Fruit fly (Drosophila melanogaster) whole organism, embryonic: ENCODE data around the gene Fign.

Experiments
- ATbp ChIP-seq: fragments of 200-800 bp; sonication (Bioruptor generic); optimal IDR thresholded peaks from 2 replicates; lab custom pipeline; 2017; ENCODE audit warnings: missing biosample characterization, mild to moderate bottlenecking, missing genetic modification characterization, missing genetic modification reagents
- Aef1 ChIP-seq: fragments of 200-800 bp; sonication (Bioruptor generic); IDR thresholded peaks from 3 replicates; pipeline ENCODE4 v1.3.6; 2022; ENCODE audit warnings: missing biosample characterization, missing genetic modification characterization
- Antp ChIP-seq: fragments of 200-800 bp; sonication (Bioruptor generic); optimal IDR thresholded peaks from 3 replicates; lab custom pipeline; 2016; ENCODE audit warnings: missing biosample characterization, missing genetic modification characterization
- Asciz ChIP-seq: fragments of 200-800 bp; sonication (Bioruptor generic); optimal IDR thresholded peaks from 2 replicates; lab custom pipeline; 2017; ENCODE audit warnings: missing biosample characterization, mild to moderate bottlenecking, missing genetic modification characterization, missing genetic modification reagents
- CG12071 ChIP-seq: fragments of 200-800 bp; sonication (Bioruptor generic); optimal IDR thresholded peaks from 3 replicates; lab custom pipeline; 2018; ENCODE audit warnings: missing biosample characterization, mild to moderate bottlenecking, missing genetic modification characterization
- CG2129 ChIP-seq: fragments of 200-800 bp; sonication (Bioruptor generic); IDR thresholded peaks from 2 replicates; pipeline ENCODE4 v1.3.6; 2022; ENCODE audit warnings: missing biosample characterization, missing genetic modification characterization; ENCODE audit not compliant: partially characterized antibody
- CG2678 ChIP-seq: fragments of 200-800 bp; sonication (Bioruptor generic); optimal IDR thresholded peaks from 3 replicates; lab custom pipeline; 2019; ENCODE audit warnings: missing biosample characterization, mild to moderate bottlenecking, missing genetic modification characterization, moderate library complexity
- CG3065 ChIP-seq: fragments of 200-800 bp; sonication (Bioruptor generic); optimal IDR thresholded peaks from 2 replicates; lab custom pipeline; 2016; ENCODE audit warnings: missing biosample characterization, missing genetic modification characterization
- CG34376 ChIP-seq: fragments of 200-800 bp; sonication (Bioruptor generic); optimal IDR thresholded peaks from 2 replicates; lab custom pipeline; 2018; ENCODE audit warnings: missing biosample characterization, mild to moderate bottlenecking, missing genetic modification characterization
- CG4282 ChIP-seq: fragments of 200-800 bp; sonication (Bioruptor generic); optimal IDR thresholded peaks from 2 replicates; lab custom pipeline; 2016; ENCODE audit warnings: missing biosample characterization, missing genetic modification characterization
- CG4730 ChIP-seq: fragments of 200-800 bp; sonication (Bioruptor generic); IDR thresholded peaks from 2 replicates; pipeline ENCODE4 v1.3.6; 2022; ENCODE audit warnings: missing biosample characterization, missing genetic modification characterization
- Hey ChIP-seq: fragments of 200-800 bp; sonication (Bioruptor generic); optimal IDR thresholded peaks from 3 replicates; lab custom pipeline; 2018; ENCODE audit warnings: missing biosample characterization, mild to moderate bottlenecking, missing genetic modification characterization
- Hmr ChIP-seq: fragments of 200-800 bp; sonication (Bioruptor generic); optimal IDR thresholded peaks from 3 replicates; lab custom pipeline; 2017; ENCODE audit warnings: mild to moderate bottlenecking, missing biosample characterization, missing genetic modification reagents, missing genetic modification characterization
- TFAM ChIP-seq: fragments of 200-800 bp; sonication (Bioruptor generic); optimal IDR thresholded peaks from 2 replicates; lab custom pipeline; 2017; ENCODE audit warnings: missing biosample characterization, missing genetic modification characterization, inconsistent platforms
- bcd ChIP-seq: fragments of 200-800 bp; sonication (Bioruptor generic); optimal IDR thresholded peaks from 2 replicates; lab custom pipeline; 2017; ENCODE audit warnings: missing biosample characterization, mild to moderate bottlenecking, missing genetic modification characterization
- caup ChIP-seq: fragments of 200-800 bp; sonication (Bioruptor generic); optimal IDR thresholded peaks from 3 replicates; lab custom pipeline; 2017; ENCODE audit warnings: missing biosample characterization, mild to moderate bottlenecking, missing genetic modification characterization, moderate library complexity; ENCODE audit not compliant: severe bottlenecking
- chinmo ChIP-seq: fragments of 200-800 bp; sonication (Bioruptor generic); IDR thresholded peaks from 4 replicates; pipeline ENCODE4 v1.3.6; 2022; ENCODE audit warnings: missing biosample characterization, missing genetic modification characterization; ENCODE audit not compliant: partially characterized antibody
- chn ChIP-seq: fragments of 200-800 bp; sonication (Bioruptor generic); optimal IDR thresholded peaks from 2 replicates; lab custom pipeline; 2016; ENCODE audit warnings: missing biosample characterization, missing genetic modification characterization
- cwo ChIP-seq: fragments of 200-800 bp; sonication (Bioruptor generic); optimal IDR thresholded peaks from 3 replicates; lab custom pipeline; 2017; ENCODE audit warnings: missing biosample characterization, missing genetic modification characterization, mild to moderate bottlenecking, moderate library complexity, missing genetic modification reagents
- eyg ChIP-seq: fragments of 200-800 bp; sonication (Bioruptor generic); optimal IDR thresholded peaks from 3 replicates; lab custom pipeline; 2016; ENCODE audit warnings: missing biosample characterization, missing genetic modification characterization
- fd102C ChIP-seq: fragments of 200-800 bp; sonication (Bioruptor generic); optimal IDR thresholded peaks from 2 replicates; lab custom pipeline; 2018; ENCODE audit warnings: missing biosample characterization, mild to moderate bottlenecking, missing genetic modification characterization, moderate library complexity
- fru ChIP-seq: fragments of >200 bp; optimal IDR thresholded peaks from 2 replicates; lab custom pipeline; 2017
- kah ChIP-seq: fragments of 200-800 bp; sonication (Bioruptor generic); optimal IDR thresholded peaks from 2 replicates; lab custom pipeline; 2018; ENCODE audit warnings: missing biosample characterization, mild to moderate bottlenecking, missing genetic modification characterization
- lab ChIP-seq: fragments of 200-800 bp; sonication (Bioruptor generic); optimal IDR thresholded peaks from 3 replicates; lab custom pipeline; 2017; ENCODE audit warnings: missing biosample characterization, missing genetic modification characterization, mild to moderate bottlenecking, moderate library complexity, missing genetic modification reagents
- odd ChIP-seq: fragments of 200-800 bp; sonication (Bioruptor generic); optimal IDR thresholded peaks from 2 replicates; lab custom pipeline; 2017; ENCODE audit warnings: missing biosample characterization, mild to moderate bottlenecking, missing genetic modification characterization
- slp2 ChIP-seq: fragments of 200-800 bp; sonication (Bioruptor generic); optimal IDR thresholded peaks from 2 replicates; lab custom pipeline; 2016; ENCODE audit warnings: missing biosample characterization, missing genetic modification characterization
- tgo ChIP-seq: fragments of 200-800 bp; sonication (Bioruptor generic); IDR thresholded peaks from 3 replicates; pipeline ENCODE4 v1.3.6; 2022; ENCODE audit warnings: missing biosample characterization, missing genetic modification characterization
- tup ChIP-seq: fragments of 200-800 bp; sonication (Bioruptor generic); optimal IDR thresholded peaks from 2 replicates; lab custom pipeline; 2016; ENCODE audit warnings: missing biosample characterization, mild to moderate bottlenecking, missing genetic modification characterization, moderate library complexity
- unc-4 ChIP-seq: fragments of 200-800 bp; sonication (Bioruptor generic); IDR thresholded peaks from 2 replicates; pipeline ENCODE4 v1.3.6; 2022; ENCODE audit warnings: missing biosample characterization, missing genetic modification characterization; ENCODE audit not compliant: partially characterized antibody

The Fign gene

DNA sequence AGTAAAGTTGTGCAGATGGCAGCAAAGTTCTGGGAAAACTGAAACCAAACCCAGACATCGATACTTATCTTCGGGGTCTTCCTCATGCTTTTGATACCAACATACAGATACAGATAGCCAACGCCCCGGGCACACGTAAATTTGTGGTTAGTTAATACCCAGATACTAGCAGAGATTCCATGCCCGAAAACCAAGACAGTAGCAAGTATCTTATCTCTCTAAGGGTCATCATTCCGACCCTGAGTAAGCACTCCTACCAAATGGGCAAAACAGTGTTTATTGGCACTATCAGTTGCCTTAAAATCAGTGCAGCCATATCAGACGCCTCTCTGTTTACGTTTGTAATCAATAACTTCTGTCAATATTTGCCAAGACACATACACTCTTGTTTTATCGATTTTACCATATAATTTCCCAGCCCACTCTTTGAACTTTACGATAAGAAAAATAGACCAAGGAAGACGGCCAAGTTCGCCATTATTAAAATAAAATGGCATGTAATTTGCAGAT, 39.1 kb downstream of the Fign start, which contains the start of gene OtopLb (continued):
- TF ChIP-seq ATbp (GFP tag; lab: Kevin White, UChicago) (peak; percentile 59), caup (GFP tag; lab: Kevin White, UChicago) (peak; percentile 67), chn (GFP tag; lab: Kevin White, UChicago) (no peak), CG34376 (peak; percentile 52), Hmr (peak; percentile 72), odd (peak; percentile 54), CG12071 (peak; percentile 71), chinmo (GFP tag; lab: Robert Waterston, UW) (0 out of 4 replicates have a peak, but pooled peaks have one; percentile 25), slp2 (GFP tag; lab: Kevin White, UChicago) (no peak), CG2678 (tag; lab: Kevin White, UChicago) (peak; percentile 62)
- TF ChIP-seq, all 482 proteins: peak for 71

DNA sequence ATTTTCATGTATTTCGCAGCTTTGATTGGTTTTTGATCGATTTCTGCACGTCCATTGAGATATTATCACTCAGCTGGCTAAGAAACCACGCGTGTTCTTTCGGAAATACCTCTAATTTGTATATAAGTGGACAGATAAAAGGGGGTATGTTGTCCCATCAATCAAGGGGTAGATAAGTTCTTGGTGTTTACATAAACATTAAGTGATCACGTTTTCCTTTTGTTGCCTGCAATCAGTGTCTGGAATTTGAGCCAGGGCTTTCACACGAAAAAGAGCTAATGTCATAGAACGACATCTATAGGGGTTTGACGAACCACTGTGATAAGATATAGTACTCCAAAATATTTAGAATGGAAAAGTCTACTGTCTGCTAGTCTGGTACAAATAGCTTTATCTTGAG, 40.9 kb downstream of the Fign start:
- TF ChIP-seq CG3065 (GFP tag; lab: Kevin White, UChicago) (no peak), lab (peak; percentile 77), cwo (GFP tag; lab: Kevin White, UChicago) (peak; percentile 35), Hey (tag; lab: Kevin White, UChicago) (peak; percentile 71), CG2129 (no peak), tgo (GFP tag; lab: Robert Waterston, UW) (no peak)

DNA sequence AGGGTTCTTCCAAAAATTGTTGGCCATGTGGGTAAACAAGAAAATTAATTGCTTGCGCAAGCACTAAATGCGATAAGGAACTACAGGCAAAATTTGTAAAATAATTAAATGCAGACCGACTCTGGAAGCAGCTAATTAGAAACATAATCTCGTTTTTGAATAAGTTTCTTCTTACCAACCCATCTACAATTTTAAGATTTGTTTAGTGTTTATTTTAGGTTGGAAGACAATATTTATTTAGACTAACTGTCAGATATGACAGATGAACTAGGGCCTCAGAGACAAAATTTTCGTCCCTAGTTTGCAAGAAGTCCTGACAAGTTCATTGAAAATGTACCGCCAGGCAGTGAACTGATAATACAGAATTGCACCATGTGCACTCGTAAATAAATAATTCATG, 50.5 kb downstream of the Fign start, which contains the start of gene CG3347:
Gene CG3347, plus strand, starts transcription at position 301 of the 400 bp plus-strand sequence.
- TF ChIP-seq fd102C (GFP tag; lab: Kevin White, UChicago) (no peak), unc-4 (GFP tag; lab: Robert Waterston, UW) (no peak), tup (no peak), CG4730 (GFP tag; lab: Robert Waterston, UW) (no peak), Antp (GFP tag; lab: Kevin White, UChicago) (no peak), bcd (no peak), CG4282 (GFP tag; lab: Kevin White, UChicago) (no peak), kah (GFP tag; lab: Kevin White, UChicago) (no peak), eyg (GFP tag; lab: Kevin White, UChicago) (no peak), TFAM (GFP tag; lab: Kevin White, UChicago) (no peak), fru (lab: Kevin White, UChicago) (no peak), Aef1 (GFP tag; lab: Robert Waterston, UW) (no peak), Asciz (no peak)
